Worm (Caenorhabditis elegans) whole organism, L2 larva: ENCODE measurements around the gene prde-1.

ENCODE experiments used
- C34F6.9 ChIP-seq: fragments of 150-350 bp; optimal IDR thresholded peaks from 2 replicates; lab custom pipeline; 2014; ENCODE audit warnings: missing biosample characterization, missing genetic modification characterization
- F13H6.1 ChIP-seq: sonication (generic microtip); optimal IDR thresholded peaks from 2 replicates; lab custom pipeline; 2016; ENCODE audit warnings: missing genetic modification characterization, missing compliant biosample characterization
- R02D3.7 ChIP-seq: fragments of 150-350 bp; optimal IDR thresholded peaks from 2 replicates; lab custom pipeline; 2014; ENCODE audit warnings: missing biosample characterization, missing genetic modification characterization
- Y55F3AM.14 ChIP-seq: fragments of 200-800 bp; sonication (Bioruptor generic); optimal IDR thresholded peaks from 2 replicates; lab custom pipeline; 2018; ENCODE audit warnings: mild to moderate bottlenecking, missing genetic modification characterization, missing compliant biosample characterization
- ZK546.5 ChIP-seq: sonication (generic microtip); optimal IDR thresholded peaks from 2 replicates; lab custom pipeline; 2017; ENCODE audit warnings: missing biosample characterization, missing genetic modification characterization
- alr-1 ChIP-seq: fragments of 150-350 bp; optimal IDR thresholded peaks from 2 replicates; lab custom pipeline; 2014; ENCODE audit warnings: missing biosample characterization, missing genetic modification characterization
- aly-2 ChIP-seq: fragments of 150-350 bp; optimal IDR thresholded peaks from 2 replicates; lab custom pipeline; 2014; ENCODE audit warnings: missing biosample characterization, missing genetic modification characterization
- ama-1 ChIP-seq: fragments of 150-350 bp; optimal IDR thresholded peaks from 2 replicates; lab custom pipeline; 2018; ENCODE audit warnings: inconsistent platforms
- blmp-1 ChIP-seq: sonication (generic microtip); optimal IDR thresholded peaks from 2 replicates; lab custom pipeline; 2017; ENCODE audit warnings: missing genetic modification characterization, mild to moderate bottlenecking, missing compliant biosample characterization, antibody characterized with exemption, moderate library complexity; ENCODE audit not compliant: insufficient read depth
- ceh-16 ChIP-seq: fragments of 150-350 bp; optimal IDR thresholded peaks from 2 replicates; lab custom pipeline; 2014; ENCODE audit warnings: missing biosample characterization, missing genetic modification characterization
- ceh-82 ChIP-seq: fragments of 150-350 bp; optimal IDR thresholded peaks from 2 replicates; lab custom pipeline; 2014; ENCODE audit warnings: missing biosample characterization, missing genetic modification characterization
- crh-2 ChIP-seq: sonication (generic microtip); optimal IDR thresholded peaks from 2 replicates; lab custom pipeline; 2017; ENCODE audit warnings: missing biosample characterization, missing genetic modification characterization
- dmd-4 ChIP-seq: sonication (generic microtip); optimal IDR thresholded peaks from 2 replicates; lab custom pipeline; 2017; ENCODE audit warnings: missing biosample characterization, missing genetic modification characterization
- egl-27 ChIP-seq: sonication (generic microtip); optimal IDR thresholded peaks from 3 replicates; lab custom pipeline; 2017; ENCODE audit warnings: missing biosample characterization, missing genetic modification reagents, missing genetic modification characterization
- elt-1 ChIP-seq: fragments of 150-350 bp; optimal IDR thresholded peaks from 2 replicates; lab custom pipeline; 2014; ENCODE audit warnings: missing biosample characterization, missing genetic modification characterization
- elt-3 ChIP-seq: sonication (generic microtip); optimal IDR thresholded peaks from 2 replicates; lab custom pipeline; 2017; ENCODE audit warnings: missing biosample characterization, missing genetic modification characterization
- fos-1 ChIP-seq: fragments of 150-350 bp; optimal IDR thresholded peaks from 2 replicates; lab custom pipeline; 2014; ENCODE audit warnings: missing biosample characterization, missing genetic modification characterization
- gmeb-1 ChIP-seq: fragments of 150-350 bp; optimal IDR thresholded peaks from 2 replicates; lab custom pipeline; 2014; ENCODE audit warnings: missing biosample characterization, missing genetic modification characterization
- lin-11 ChIP-seq: fragments of 150-350 bp; sonication (generic microtip); optimal IDR thresholded peaks from 2 replicates; lab custom pipeline; 2014; ENCODE audit warnings: missing biosample characterization, missing genetic modification characterization, inconsistent platforms, mixed read lengths
- lin-13 ChIP-seq: fragments of 150-350 bp; optimal IDR thresholded peaks from 2 replicates; lab custom pipeline; 2014; ENCODE audit warnings: missing biosample characterization, missing genetic modification reagents, missing genetic modification characterization
- lin-39 ChIP-seq: fragments of 150-350 bp; optimal IDR thresholded peaks from 2 replicates; lab custom pipeline; 2014; ENCODE audit warnings: missing biosample characterization, missing genetic modification reagents, missing genetic modification characterization
- lsy-2 ChIP-seq, 2 experiments: fragments of 150-350 bp in 1 of 2; sonication (generic microtip) in 1 of 2; optimal IDR thresholded peaks; 2 replicates each; lab custom pipeline; 2014 to 2017; ENCODE audit warnings: missing biosample characterization in 2 of 2, missing genetic modification characterization in 2 of 2
- mab-5 ChIP-seq: fragments of 150-350 bp; optimal IDR thresholded peaks from 2 replicates; lab custom pipeline; 2014; ENCODE audit warnings: missing biosample characterization, missing genetic modification characterization
- mbf-1 ChIP-seq: sonication (generic microtip); optimal IDR thresholded peaks from 2 replicates; lab custom pipeline; 2017; ENCODE audit warnings: missing biosample characterization, missing genetic modification characterization
- mdl-1 ChIP-seq, 2 experiments: fragments of 150-350 bp in 1 of 2; sonication (generic microtip) in 1 of 2; optimal IDR thresholded peaks; 2 replicates each; lab custom pipeline; 2017; ENCODE audit warnings: missing biosample characterization in 2 of 2, missing genetic modification characterization in 2 of 2
- nhr-10 ChIP-seq: sonication (generic microtip); optimal IDR thresholded peaks from 2 replicates; lab custom pipeline; 2017; ENCODE audit warnings: missing biosample characterization, missing genetic modification characterization
- nhr-11 ChIP-seq: fragments of 150-350 bp; optimal IDR thresholded peaks from 2 replicates; lab custom pipeline; 2014; ENCODE audit warnings: missing biosample characterization, missing genetic modification characterization
- nhr-12 ChIP-seq: fragments of 150-350 bp; optimal IDR thresholded peaks from 2 replicates; lab custom pipeline; 2014; ENCODE audit warnings: missing biosample characterization, missing genetic modification characterization
- nhr-129 ChIP-seq: fragments of 150-350 bp; optimal IDR thresholded peaks from 2 replicates; lab custom pipeline; 2014; ENCODE audit warnings: missing biosample characterization, missing genetic modification characterization
- nhr-21 ChIP-seq: fragments of 150-350 bp; optimal IDR thresholded peaks from 2 replicates; lab custom pipeline; 2014; ENCODE audit warnings: missing biosample characterization, missing genetic modification characterization
- nhr-23 ChIP-seq: fragments of 150-350 bp; optimal IDR thresholded peaks from 2 replicates; lab custom pipeline; 2014; ENCODE audit warnings: missing biosample characterization, missing genetic modification reagents, missing genetic modification characterization
- nhr-237 ChIP-seq: fragments of 150-350 bp; optimal IDR thresholded peaks from 2 replicates; lab custom pipeline; 2014; ENCODE audit warnings: missing biosample characterization, missing genetic modification characterization
- nhr-25 ChIP-seq: fragments of 150-350 bp; sonication (generic microtip); optimal IDR thresholded peaks from 3 replicates; lab custom pipeline; 2014; ENCODE audit warnings: missing biosample characterization, missing genetic modification characterization
- nhr-6 ChIP-seq: fragments of 150-350 bp; optimal IDR thresholded peaks from 2 replicates; lab custom pipeline; 2014; ENCODE audit warnings: missing biosample characterization, missing genetic modification characterization
- nhr-77 ChIP-seq: fragments of 150-350 bp; optimal IDR thresholded peaks from 2 replicates; lab custom pipeline; 2014; ENCODE audit warnings: missing biosample characterization, missing genetic modification characterization
- peb-1 ChIP-seq: fragments of 150-350 bp; optimal IDR thresholded peaks from 2 replicates; lab custom pipeline; 2014; ENCODE audit warnings: missing biosample characterization, missing genetic modification characterization
- sem-4 ChIP-seq: fragments of 150-350 bp; optimal IDR thresholded peaks from 2 replicates; lab custom pipeline; 2014; ENCODE audit warnings: missing biosample characterization, missing genetic modification reagents, missing genetic modification characterization
- skn-1 ChIP-seq: sonication (generic microtip); optimal IDR thresholded peaks from 2 replicates; lab custom pipeline; 2017; ENCODE audit warnings: missing biosample characterization, missing genetic modification characterization
- sma-3 ChIP-seq: sonication (generic microtip); optimal IDR thresholded peaks from 2 replicates; lab custom pipeline; 2016; ENCODE audit warnings: missing genetic modification reagents, missing genetic modification characterization, missing compliant biosample characterization
- sma-9 ChIP-seq, 2 experiments: fragments of 150-350 bp in 1 of 2; sonication (generic microtip) in 1 of 2; optimal IDR thresholded peaks; 2 replicates each; lab custom pipeline; 2014 to 2016; ENCODE audit warnings: missing genetic modification characterization in 2 of 2, mild to moderate bottlenecking in 1 of 2, missing biosample characterization in 1 of 2, missing compliant biosample characterization in 1 of 2, missing genetic modification reagents in 1 of 2, moderate library complexity in 1 of 2
- snpc-4 ChIP-seq: fragments of 150-350 bp; optimal IDR thresholded peaks from 2 replicates; lab custom pipeline; 2014; ENCODE audit warnings: missing biosample characterization, missing genetic modification characterization
- unc-39 ChIP-seq: fragments of 150-350 bp; optimal IDR thresholded peaks from 2 replicates; lab custom pipeline; 2014; ENCODE audit warnings: missing biosample characterization, missing genetic modification characterization
- unc-55 ChIP-seq: fragments of 150-350 bp; sonication (generic microtip); optimal IDR thresholded peaks from 3 replicates; lab custom pipeline; 2014; ENCODE audit warnings: missing biosample characterization, missing genetic modification reagents, missing genetic modification characterization
- unc-62 ChIP-seq: fragments of 150-350 bp; optimal IDR thresholded peaks from 2 replicates; lab custom pipeline; 2014; ENCODE audit warnings: missing biosample characterization, missing genetic modification reagents, missing genetic modification characterization
- zag-1 ChIP-seq: fragments of 150-350 bp; optimal IDR thresholded peaks from 2 replicates; lab custom pipeline; 2014; ENCODE audit warnings: missing biosample characterization, missing genetic modification characterization
- ztf-1 ChIP-seq: fragments of 200-800 bp; sonication (Bioruptor generic); conservative IDR thresholded peaks from 2 replicates; pipeline ENCODE4 v1.3.6; 2022; ENCODE audit warnings: missing genetic modification characterization, missing compliant biosample characterization
- ztf-11 ChIP-seq: sonication (generic microtip); optimal IDR thresholded peaks from 2 replicates; lab custom pipeline; 2017; ENCODE audit warnings: missing biosample characterization, missing genetic modification characterization
- ztf-4 ChIP-seq: fragments of 150-350 bp; optimal IDR thresholded peaks from 2 replicates; lab custom pipeline; 2014; ENCODE audit warnings: missing biosample characterization, missing genetic modification characterization

prde-1 gene

DNA sequence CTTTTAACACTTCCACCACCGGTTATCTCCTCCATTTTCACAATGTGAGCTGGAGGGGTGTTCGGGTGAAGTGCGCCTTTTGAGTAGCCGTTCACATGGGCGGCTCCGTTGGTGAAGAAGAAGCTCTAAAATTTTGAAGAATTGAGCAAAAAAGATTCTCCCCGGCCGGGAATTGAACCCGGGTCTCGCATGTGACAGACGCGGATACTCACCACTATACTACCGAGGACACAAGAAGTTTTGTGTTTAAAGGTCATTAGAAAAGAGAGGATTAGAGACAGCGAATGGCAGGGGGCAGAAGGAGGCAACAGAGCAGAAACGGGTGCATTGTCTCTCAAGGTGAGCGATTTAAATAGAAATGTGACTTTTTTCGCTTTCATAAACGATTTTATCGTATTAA lies 13.6 kb downstream of the prde-1 start (continued):
- TF ChIP-seq ztf-1 (no peak), ceh-16 (tag; lab: Kevin White, UChicago) (no peak), nhr-10 (tag; lab: Kevin White, UChicago) (no peak), mab-5 (tag; lab: Kevin White, UChicago) (no peak), elt-1 (tag; lab: Kevin White, UChicago) (no peak), nhr-77 (no peak), nhr-12 (tag; lab: Kevin White, UChicago) (no peak)

DNA sequence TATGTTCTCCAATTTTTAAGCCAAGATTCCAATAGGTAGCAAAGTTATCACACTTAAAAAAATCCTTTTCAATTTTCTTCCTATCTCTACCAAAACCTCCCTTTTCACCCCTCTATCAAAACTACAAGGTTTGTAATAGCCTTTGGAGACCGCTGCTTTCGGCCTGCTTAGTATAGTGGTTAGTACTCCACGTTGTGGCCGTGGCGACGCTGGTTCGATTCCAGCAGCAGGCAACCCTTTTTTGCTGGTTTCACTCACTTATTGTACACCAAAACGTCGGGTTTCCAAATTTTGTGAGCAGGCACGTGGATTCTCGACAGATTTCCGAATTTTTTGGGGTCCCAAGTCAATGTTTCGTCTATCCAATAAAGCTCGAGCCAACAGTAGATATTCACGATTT lies 15.8 kb downstream of the prde-1 start:
- TF ChIP-seq mab-5 (tag; lab: Kevin White, UChicago) = no peak
- TF ChIP-seq gmeb-1 (tag; lab: Kevin White, UChicago) = peak; percentile 20
- TF ChIP-seq blmp-1 (tag; lab: Kevin White, UChicago) = no peak
- no peak for TF ChIP-seq ama-1 (lab: Kevin White, UChicago)
- TF ChIP-seq mdl-1 (tag; optimal IDR thresholded peaks at IDR 0.05; lab: Kevin White, UChicago) = no peak
- TF ChIP-seq aly-2 (tag; lab: Kevin White, UChicago) = no peak
- peak; percentile 26 for TF ChIP-seq unc-55 (GFP tag; lab: Kevin White, UChicago)
- no peak for TF ChIP-seq ceh-82
- no peak for TF ChIP-seq Y55F3AM.14 (GFP tag; lab: Kevin White, UChicago)
- no peak for TF ChIP-seq fos-1 (tag; lab: Kevin White, UChicago)
- TF ChIP-seq lin-13 (GFP tag; lab: Kevin White, UChicago) = no peak
- no peak for TF ChIP-seq nhr-25
- no peak for TF ChIP-seq R02D3.7
- no peak for TF ChIP-seq sma-3 (GFP tag; lab: Kevin White, UChicago)
- no peak for TF ChIP-seq mbf-1
- TF ChIP-seq sem-4 (tag; lab: Kevin White, UChicago) = no peak
- no peak for TF ChIP-seq alr-1 (tag; lab: Kevin White, UChicago)
- TF ChIP-seq lin-39 = no peak
- TF ChIP-seq sma-9 (GFP tag; optimal IDR thresholded peaks at IDR 0.05; lab: Kevin White, UChicago) = peak; percentile 3
- no peak for TF ChIP-seq sma-9 (tag; optimal IDR thresholded peaks at IDR 0.05; lab: Kevin White, UChicago)
- TF ChIP-seq egl-27 (tag; lab: Kevin White, UChicago) = no peak
- no peak for TF ChIP-seq nhr-23 (tag; lab: Kevin White, UChicago)
- TF ChIP-seq ztf-11 (tag; lab: Kevin White, UChicago) = no peak
- TF ChIP-seq ztf-1 = no peak
- no peak for TF ChIP-seq snpc-4 (tag; lab: Kevin White, UChicago)
- peak; percentile 37 for TF ChIP-seq crh-2 (tag; lab: Kevin White, UChicago)
- no peak for TF ChIP-seq nhr-6 (tag; lab: Kevin White, UChicago)
- no peak for TF ChIP-seq nhr-77
- TF ChIP-seq C34F6.9 (tag; lab: Kevin White, UChicago) = no peak
- TF ChIP-seq nhr-10 (tag; lab: Kevin White, UChicago) = no peak
- TF ChIP-seq elt-3 (tag; lab: Kevin White, UChicago) = no peak
- peak in 1 of 2 experiments; percentile 20 for TF ChIP-seq lsy-2 (tag; optimal IDR thresholded peaks at IDR 0.05; lab: Kevin White, UChicago)
- TF ChIP-seq skn-1 = no peak
- TF ChIP-seq ztf-4 (tag; lab: Kevin White, UChicago) = no peak
- no peak for TF ChIP-seq lin-11 (tag; lab: Kevin White, UChicago)
- no peak for TF ChIP-seq nhr-21 (tag; lab: Kevin White, UChicago)
- TF ChIP-seq zag-1 (tag; lab: Kevin White, UChicago) = no peak
- TF ChIP-seq nhr-11 = no peak
- TF ChIP-seq peb-1 (tag; lab: Kevin White, UChicago) = no peak
- TF ChIP-seq elt-1 (tag; lab: Kevin White, UChicago) = no peak
- TF ChIP-seq F13H6.1 = no peak
- TF ChIP-seq nhr-129 (tag; lab: Kevin White, UChicago) = peak; percentile 55
- TF ChIP-seq ceh-16 (tag; lab: Kevin White, UChicago) = no peak
- TF ChIP-seq nhr-237 (tag; lab: Kevin White, UChicago) = no peak
- TF ChIP-seq ZK546.5 = no peak
- no peak for TF ChIP-seq unc-39
- TF ChIP-seq nhr-12 (tag; lab: Kevin White, UChicago) = no peak
- TF ChIP-seq dmd-4 (tag; lab: Kevin White, UChicago) = no peak
- no peak for TF ChIP-seq unc-62 (GFP tag; lab: Kevin White, UChicago)
